Worm (Caenorhabditis elegans) whole organism, L3 larva: Measurements from ENCODE around the gene F58F12.2.

Experiments used
- R02D3.7 ChIP-seq: fragments of 150-350 bp; optimal IDR thresholded peaks from 2 replicates; lab custom pipeline; 2014; ENCODE audit warnings: missing biosample characterization, missing genetic modification characterization
- ama-1 ChIP-seq: fragments of 150-350 bp; optimal IDR thresholded peaks from 2 replicates; lab custom pipeline; 2018
- ceh-16 ChIP-seq: sonication (generic microtip); optimal IDR thresholded peaks from 2 replicates; lab custom pipeline; 2017; ENCODE audit warnings: missing biosample characterization, missing genetic modification characterization
- ceh-28 ChIP-seq: fragments of 150-350 bp; optimal IDR thresholded peaks from 2 replicates; lab custom pipeline; 2014; ENCODE audit warnings: missing biosample characterization, missing genetic modification reagents, missing genetic modification characterization
- ceh-82 ChIP-seq: fragments of 150-350 bp; optimal IDR thresholded peaks from 2 replicates; lab custom pipeline; 2014; ENCODE audit warnings: missing biosample characterization, missing genetic modification characterization
- ceh-9 ChIP-seq: sonication (generic microtip); optimal IDR thresholded peaks from 2 replicates; lab custom pipeline; 2018; ENCODE audit warnings: missing biosample characterization, missing genetic modification characterization
- egl-27 ChIP-seq: sonication (generic microtip); optimal IDR thresholded peaks from 4 replicates; lab custom pipeline; 2017; ENCODE audit warnings: missing biosample characterization, missing genetic modification reagents, missing genetic modification characterization
- egl-5 ChIP-seq: fragments of 150-350 bp; optimal IDR thresholded peaks from 2 replicates; lab custom pipeline; 2017; ENCODE audit warnings: missing biosample characterization, missing genetic modification reagents, missing genetic modification characterization, inconsistent platforms
- elt-1 ChIP-seq: fragments of 150-350 bp; optimal IDR thresholded peaks from 2 replicates; lab custom pipeline; 2014; ENCODE audit warnings: missing biosample characterization, missing genetic modification characterization
- elt-2 ChIP-seq: sonication (generic microtip); optimal IDR thresholded peaks from 2 replicates; lab custom pipeline; 2016; ENCODE audit warnings: missing genetic modification reagents, mild to moderate bottlenecking, missing genetic modification characterization, missing compliant biosample characterization
- elt-3 ChIP-seq, 3 experiments: fragments of 150-350 bp in 1 of 3; sonication (generic microtip) in 2 of 3; optimal IDR thresholded peaks; 2 replicates in 2 of 3; 4 replicates in 1 of 3; lab custom pipeline; 2014 to 2017; ENCODE audit warnings: missing biosample characterization in 3 of 3, missing genetic modification characterization in 3 of 3
- fos-1 ChIP-seq: fragments of 150-350 bp; optimal IDR thresholded peaks from 2 replicates; lab custom pipeline; 2014; ENCODE audit warnings: missing biosample characterization, missing genetic modification characterization
- hmg-11 ChIP-seq: sonication (generic microtip); optimal IDR thresholded peaks from 2 replicates; lab custom pipeline; 2016; ENCODE audit warnings: missing genetic modification characterization, missing compliant biosample characterization
- jun-1 ChIP-seq: fragments of 150-350 bp; optimal IDR thresholded peaks from 2 replicates; lab custom pipeline; 2014; ENCODE audit warnings: missing biosample characterization, missing genetic modification reagents, missing genetic modification characterization
- lin-15B ChIP-seq: fragments of 150-350 bp; optimal IDR thresholded peaks from 2 replicates; lab custom pipeline; 2014; ENCODE audit warnings: missing biosample characterization, missing genetic modification characterization
- lin-39 ChIP-seq: fragments of 150-350 bp; optimal IDR thresholded peaks from 2 replicates; lab custom pipeline; 2018; ENCODE audit warnings: missing biosample characterization, missing genetic modification reagents, missing genetic modification characterization
- lsy-12 ChIP-seq: sonication (generic microtip); optimal IDR thresholded peaks from 2 replicates; lab custom pipeline; 2016; ENCODE audit warnings: mild to moderate bottlenecking, missing genetic modification characterization, missing compliant biosample characterization
- mdl-1 ChIP-seq: fragments of 150-350 bp; optimal IDR thresholded peaks from 2 replicates; lab custom pipeline; 2014; ENCODE audit warnings: missing biosample characterization, missing genetic modification characterization
- nfya-1 ChIP-seq: sonication (generic microtip); optimal IDR thresholded peaks from 2 replicates; lab custom pipeline; 2017; ENCODE audit warnings: missing genetic modification characterization, mild to moderate bottlenecking, missing compliant biosample characterization, antibody characterized with exemption, moderate library complexity; ENCODE audit not compliant: insufficient read depth
- nhr-12 ChIP-seq: fragments of 150-350 bp; optimal IDR thresholded peaks from 2 replicates; lab custom pipeline; 2014; ENCODE audit warnings: missing biosample characterization, missing genetic modification characterization
- nhr-23 ChIP-seq: fragments of 150-350 bp; optimal IDR thresholded peaks from 2 replicates; lab custom pipeline; 2014; ENCODE audit warnings: missing biosample characterization, missing genetic modification reagents, missing genetic modification characterization
- nhr-25 ChIP-seq: sonication (generic microtip); optimal IDR thresholded peaks from 2 replicates; lab custom pipeline; 2017; ENCODE audit warnings: missing biosample characterization, missing genetic modification characterization
- nhr-28 ChIP-seq: fragments of 150-350 bp; optimal IDR thresholded peaks from 2 replicates; lab custom pipeline; 2014; ENCODE audit warnings: missing biosample characterization, missing genetic modification characterization
- nhr-43 ChIP-seq: sonication (generic microtip); optimal IDR thresholded peaks from 2 replicates; lab custom pipeline; 2016; ENCODE audit warnings: mild to moderate bottlenecking, missing genetic modification characterization, missing compliant biosample characterization; ENCODE audit not compliant: poor library complexity, severe bottlenecking
- nhr-67 ChIP-seq: fragments of 150-350 bp; optimal IDR thresholded peaks from 2 replicates; lab custom pipeline; 2014; ENCODE audit warnings: missing biosample characterization, missing genetic modification characterization
- nhr-77 ChIP-seq: fragments of 150-350 bp; optimal IDR thresholded peaks from 2 replicates; lab custom pipeline; 2014; ENCODE audit warnings: missing biosample characterization, missing genetic modification characterization
- pha-4 ChIP-seq: fragments of 150-350 bp; optimal IDR thresholded peaks from 2 replicates; lab custom pipeline; 2014; ENCODE audit warnings: missing biosample characterization, missing genetic modification reagents, missing genetic modification characterization
- pqm-1 ChIP-seq: fragments of 150-350 bp; optimal IDR thresholded peaks from 2 replicates; lab custom pipeline; 2017; ENCODE audit warnings: missing biosample characterization, missing genetic modification characterization, inconsistent platforms
- sea-2 ChIP-seq: fragments of 150-350 bp; sonication (generic microtip); optimal IDR thresholded peaks from 4 replicates; lab custom pipeline; 2014; ENCODE audit warnings: missing biosample characterization, missing genetic modification reagents, missing genetic modification characterization
- skn-1 ChIP-seq: fragments of 150-350 bp; optimal IDR thresholded peaks from 2 replicates; lab custom pipeline; 2014; ENCODE audit warnings: missing biosample characterization, missing genetic modification characterization
- snpc-4 ChIP-seq: fragments of 150-350 bp; optimal IDR thresholded peaks from 2 replicates; lab custom pipeline; 2014; ENCODE audit warnings: missing biosample characterization, missing genetic modification characterization
- tbx-2 ChIP-seq: sonication (generic microtip); optimal IDR thresholded peaks from 2 replicates; lab custom pipeline; 2016; ENCODE audit warnings: mild to moderate bottlenecking, missing genetic modification characterization, missing compliant biosample characterization
- unc-62 ChIP-seq: fragments of 150-350 bp; sonication (generic microtip); optimal IDR thresholded peaks from 4 replicates; lab custom pipeline; 2014; ENCODE audit warnings: missing biosample characterization, missing genetic modification reagents, missing genetic modification characterization
- ztf-4 ChIP-seq: fragments of 150-350 bp; optimal IDR thresholded peaks from 2 replicates; lab custom pipeline; 2014; ENCODE audit warnings: missing biosample characterization, missing genetic modification characterization

The F58F12.2 gene

ce11 chrII:6348360-6348759 is 39.5 kb downstream of the F58F12.2 start (continued):
- peak; percentile 87 for TF ChIP-seq elt-2 (tag; lab: Kevin White, UChicago)
- peak; percentile 55 for TF ChIP-seq R02D3.7 (tag; lab: Kevin White, UChicago)
- TF ChIP-seq skn-1 (tag; lab: Kevin White, UChicago) = peak; percentile 89
- TF ChIP-seq sea-2 = no peak
- TF ChIP-seq nhr-43 (tag; lab: Kevin White, UChicago) = peak; percentile 85
- peak; percentile 71 for TF ChIP-seq unc-62

DNA sequence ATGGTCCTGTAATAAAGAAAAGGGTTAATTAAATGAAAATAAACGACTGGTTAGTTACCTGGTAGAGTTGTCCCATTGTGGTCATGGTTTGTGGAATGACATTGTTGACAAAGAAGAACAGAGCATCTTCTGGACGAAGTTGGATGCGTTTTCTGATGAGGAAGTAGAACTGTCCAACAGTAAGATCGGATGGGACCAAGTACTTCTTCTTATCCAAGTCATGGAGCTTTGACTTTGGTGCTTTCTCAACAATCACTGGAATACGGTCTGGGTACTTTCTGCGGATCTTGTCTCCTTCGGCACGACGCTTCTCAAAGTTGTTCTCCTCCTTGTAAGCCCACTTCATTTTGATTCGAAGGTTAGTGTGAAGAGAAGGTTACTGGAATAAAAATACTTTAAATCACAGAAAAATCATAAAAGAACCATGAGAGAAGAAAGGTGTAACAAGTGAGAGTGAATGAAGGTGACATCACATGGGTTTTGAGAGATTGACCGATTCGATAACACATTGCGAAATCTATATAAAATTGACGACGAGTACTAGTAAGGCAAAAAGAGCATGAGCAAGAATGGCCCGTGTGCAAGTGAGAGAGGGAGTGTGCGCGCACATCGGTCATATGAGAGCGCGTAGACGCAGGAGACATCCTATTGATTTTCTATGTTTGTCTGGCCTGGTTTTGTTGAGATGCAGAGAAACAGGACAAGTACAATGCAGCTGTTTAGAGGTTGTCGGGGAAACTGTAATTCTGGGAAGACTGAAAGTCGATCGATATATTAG is 40.3 kb downstream of the F58F12.2 start, which contains the start of gene lgg-1:
Gene lgg-1 (minus strand): TSS at position 379 of the 778 bp plus-strand sequence.
- TF ChIP-seq mdl-1 (tag; lab: Kevin White, UChicago) (peak; percentile 10), sea-2 (no peak), ama-1 (lab: Kevin White, UChicago) (peak; percentile 98), nfya-1 (peak; percentile 73), ceh-9 (tag; lab: Kevin White, UChicago) (no peak), nhr-43 (tag; lab: Kevin White, UChicago) (peak; percentile 63), lin-15B (tag; lab: Kevin White, UChicago) (peak; percentile 30), nhr-23 (tag; lab: Kevin White, UChicago) (peak; percentile 9), egl-5 (tag; lab: Kevin White, UChicago) (peak; percentile 29), pha-4 (peak; percentile 71), lsy-12 (peak; percentile 60), ceh-28 (tag; lab: Kevin White, UChicago) (peak; percentile 74), nhr-25 (tag; lab: Kevin White, UChicago) (peak; percentile 83), snpc-4 (tag; lab: Kevin White, UChicago) (peak; percentile 4), nhr-28 (tag; lab: Kevin White, UChicago) (no peak), lin-39 (tag; lab: Kevin White, UChicago) (peak; percentile 40), jun-1 (peak; percentile 70), unc-62 (no peak)

DNA sequence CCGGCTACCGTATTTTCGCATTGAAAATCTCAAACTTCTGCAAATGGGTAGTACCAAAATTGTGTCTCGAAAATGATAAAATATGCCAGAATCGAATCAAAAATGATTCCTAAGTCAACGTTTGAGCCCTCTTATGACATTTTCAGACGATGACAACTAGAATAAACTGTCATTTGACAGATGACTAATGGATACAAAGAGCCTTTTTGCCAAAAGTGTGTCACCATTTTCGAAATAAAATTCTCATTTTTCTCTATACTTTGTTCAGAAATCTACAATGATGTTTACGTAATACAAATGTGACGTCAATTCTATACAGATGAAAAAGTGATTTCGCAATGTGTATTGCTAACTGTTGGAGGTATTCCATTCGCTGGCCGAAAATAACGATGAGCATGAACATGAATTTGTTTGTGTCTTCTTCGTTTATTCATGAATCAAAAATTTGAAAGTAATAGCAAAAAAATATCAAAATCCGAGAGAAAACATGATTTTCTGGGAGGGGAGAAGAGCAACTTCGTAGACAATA is 41.2 kb downstream of the F58F12.2 start:
- TF ChIP-seq nhr-77 (tag; lab: Kevin White, UChicago) (no peak), ceh-28 (tag; lab: Kevin White, UChicago) (peak; percentile 0), R02D3.7 (tag; lab: Kevin White, UChicago) (peak; percentile 46), pha-4 (peak; percentile 70), ama-1 (lab: Kevin White, UChicago) (peak; percentile 97), ceh-82 (tag; lab: Kevin White, UChicago) (peak; percentile 51), lin-39 (tag; lab: Kevin White, UChicago) (peak; percentile 1), nhr-43 (tag; lab: Kevin White, UChicago) (peak; percentile 89), hmg-11 (peak; percentile 17), fos-1 (peak; percentile 12), elt-3 (tag; optimal IDR thresholded peaks at IDR 0.05; lab: Kevin White, UChicago) (peak in 1 of 3 experiments; percentile 38), jun-1 (peak; percentile 74), nhr-25 (tag; lab: Kevin White, UChicago) (peak; percentile 85), pqm-1 (peak; percentile 38), tbx-2 (peak; percentile 71), nhr-23 (tag; lab: Kevin White, UChicago) (peak; percentile 89), nfya-1 (peak; percentile 66), ztf-4 (tag; lab: Kevin White, UChicago) (peak; percentile 69), egl-27 (no peak), elt-1 (tag; lab: Kevin White, UChicago) (peak; percentile 45), nhr-12 (no peak), ceh-16 (no peak), lin-15B (tag; lab: Kevin White, UChicago) (no peak), lsy-12 (peak; percentile 74), nhr-28 (tag; lab: Kevin White, UChicago) (peak; percentile 30), egl-5 (tag; lab: Kevin White, UChicago) (peak; percentile 24), skn-1 (tag; lab: Kevin White, UChicago) (peak; percentile 79), elt-2 (tag; lab: Kevin White, UChicago) (peak; percentile 61), nhr-67 (tag; lab: Kevin White, UChicago) (no peak)
- TF ChIP-seq, all 47 proteins: peak for 23
